Fruit fly (Drosophila melanogaster) whole organism, embryonic: Measurements from ENCODE around the gene CG31816.

Experiments used
- Asciz ChIP-seq: fragments of 200-800 bp; sonication (Bioruptor generic); optimal IDR thresholded peaks from 2 replicates; lab custom pipeline; 2017; ENCODE audit warnings: missing biosample characterization, mild to moderate bottlenecking, missing genetic modification characterization, missing genetic modification reagents
- Bteb2 ChIP-seq: fragments of 200-800 bp; sonication (Bioruptor generic); optimal IDR thresholded peaks from 2 replicates; lab custom pipeline; 2016; ENCODE audit warnings: missing biosample characterization, missing genetic modification characterization
- CG10543 ChIP-seq: fragments of 200-800 bp; sonication (Bioruptor generic); optimal IDR thresholded peaks from 3 replicates; lab custom pipeline; 2017; ENCODE audit warnings: missing biosample characterization, mild to moderate bottlenecking, missing genetic modification characterization, moderate library complexity
- CG12071 ChIP-seq: fragments of 200-800 bp; sonication (Bioruptor generic); optimal IDR thresholded peaks from 3 replicates; lab custom pipeline; 2018; ENCODE audit warnings: missing biosample characterization, mild to moderate bottlenecking, missing genetic modification characterization
- CG12236 ChIP-seq: fragments of 200-800 bp; sonication (Bioruptor generic); optimal IDR thresholded peaks from 2 replicates; lab custom pipeline; 2016; ENCODE audit warnings: missing biosample characterization, missing genetic modification characterization
- CG13894 ChIP-seq: fragments of 200-800 bp; sonication (Bioruptor generic); optimal IDR thresholded peaks from 3 replicates; lab custom pipeline; 2018; ENCODE audit warnings: missing biosample characterization, mild to moderate bottlenecking, missing genetic modification characterization, moderate library complexity
- CG14014 ChIP-seq: fragments of 200-800 bp; sonication (Bioruptor generic); IDR thresholded peaks from 2 replicates; pipeline ENCODE4 v1.3.6; 2022; ENCODE audit warnings: missing biosample characterization, missing genetic modification characterization
- CG16779 ChIP-seq: fragments of 200-800 bp; sonication (Bioruptor generic); IDR thresholded peaks from 2 replicates; pipeline ENCODE4 v1.3.6; 2022; ENCODE audit warnings: missing biosample characterization, missing genetic modification characterization
- CG16863 ChIP-seq: fragments of 200-800 bp; sonication (Bioruptor generic); optimal IDR thresholded peaks from 3 replicates; lab custom pipeline; 2016; ENCODE audit warnings: missing biosample characterization, missing genetic modification characterization
- CG17385 ChIP-seq: fragments of 200-800 bp; sonication (Bioruptor generic); optimal IDR thresholded peaks from 3 replicates; lab custom pipeline; 2018; ENCODE audit warnings: missing biosample characterization, mild to moderate bottlenecking, missing genetic modification characterization
- CG2712 ChIP-seq: fragments of 200-800 bp; optimal IDR thresholded peaks from 3 replicates; lab custom pipeline; 2019; ENCODE audit warnings: missing biosample characterization, mild to moderate bottlenecking, missing genetic modification characterization, moderate library complexity
- CG2889 ChIP-seq: fragments of 200-800 bp; sonication (Bioruptor generic); IDR thresholded peaks from 3 replicates; pipeline ENCODE4 v1.3.6; 2022; ENCODE audit warnings: missing biosample characterization, missing genetic modification characterization
- CG32532 ChIP-seq: fragments of 200-800 bp; sonication (Bioruptor generic); IDR thresholded peaks from 2 replicates; pipeline ENCODE4 v1.3.6; 2022; ENCODE audit warnings: missing biosample characterization, missing genetic modification characterization
- CG34376 ChIP-seq: fragments of 200-800 bp; sonication (Bioruptor generic); optimal IDR thresholded peaks from 2 replicates; lab custom pipeline; 2018; ENCODE audit warnings: missing biosample characterization, mild to moderate bottlenecking, missing genetic modification characterization
- CG4424 ChIP-seq: fragments of 200-800 bp; sonication (Bioruptor generic); optimal IDR thresholded peaks from 3 replicates; lab custom pipeline; 2016; ENCODE audit warnings: missing biosample characterization, missing genetic modification characterization
- CG5245 ChIP-seq: fragments of 200-800 bp; sonication (Bioruptor generic); optimal IDR thresholded peaks from 3 replicates; lab custom pipeline; 2016; ENCODE audit warnings: missing biosample characterization, missing genetic modification characterization
- CG6254 ChIP-seq: fragments of 200-800 bp; sonication (Bioruptor generic); optimal IDR thresholded peaks from 3 replicates; lab custom pipeline; 2017; ENCODE audit warnings: mild to moderate bottlenecking, missing biosample characterization, missing genetic modification reagents, missing genetic modification characterization
- CG7839 ChIP-seq: fragments of 200-800 bp; sonication (Bioruptor generic); optimal IDR thresholded peaks from 3 replicates; lab custom pipeline; 2018; ENCODE audit warnings: missing biosample characterization, mild to moderate bottlenecking, missing genetic modification characterization, moderate library complexity
- CG7987 ChIP-seq: fragments of 200-800 bp; sonication (Bioruptor generic); optimal IDR thresholded peaks from 2 replicates; lab custom pipeline; 2018; ENCODE audit warnings: missing biosample characterization, mild to moderate bottlenecking, missing genetic modification characterization, moderate library complexity
- CG8290 ChIP-seq, 3 experiments: fragments of 200-800 bp; sonication (Bioruptor generic); optimal IDR thresholded peaks; 2 replicates each; lab custom pipeline; 2016 to 2019; ENCODE audit warnings: missing biosample characterization in 3 of 3, missing genetic modification characterization in 3 of 3, mild to moderate bottlenecking in 2 of 3, moderate library complexity in 1 of 3
- CG8359 ChIP-seq: fragments of 200-800 bp; sonication (Bioruptor generic); optimal IDR thresholded peaks from 2 replicates; lab custom pipeline; 2017; ENCODE audit warnings: missing biosample characterization, mild to moderate bottlenecking, missing genetic modification characterization, borderline replicate concordance
- CG8388 ChIP-seq: fragments of 200-800 bp; sonication (Bioruptor generic); optimal IDR thresholded peaks from 2 replicates; lab custom pipeline; 2019; ENCODE audit warnings: missing biosample characterization, mild to moderate bottlenecking, missing genetic modification characterization, moderate library complexity
- CG8478 ChIP-seq: fragments of >200 bp; optimal IDR thresholded peaks from 2 replicates; lab custom pipeline; 2018
- CG9609 ChIP-seq: fragments of 200-800 bp; sonication (Bioruptor generic); optimal IDR thresholded peaks from 3 replicates; lab custom pipeline; 2016; ENCODE audit warnings: missing biosample characterization, missing genetic modification characterization
- CHES-1-like ChIP-seq: fragments of 200-800 bp; sonication (Bioruptor generic); optimal IDR thresholded peaks from 2 replicates; lab custom pipeline; 2016; ENCODE audit warnings: missing biosample characterization, missing genetic modification characterization
- Chrac-16 ChIP-seq: fragments of 200-800 bp; sonication (Bioruptor generic); optimal IDR thresholded peaks from 3 replicates; lab custom pipeline; 2016; ENCODE audit warnings: missing biosample characterization, missing genetic modification characterization
- CkIIα-i1 ChIP-seq: fragments of 200-800 bp; sonication (Bioruptor generic); IDR thresholded peaks from 2 replicates; pipeline ENCODE4 v1.3.6; 2022; ENCODE audit warnings: missing biosample characterization, missing genetic modification characterization
- GATAe ChIP-seq: fragments of 200-800 bp; sonication (Bioruptor generic); conservative IDR thresholded peaks from 2 replicates; pipeline ENCODE4 v1.3.6; 2022; ENCODE audit warnings: missing biosample characterization, missing genetic modification characterization
- Gug ChIP-seq: fragments of 200-800 bp; sonication (Bioruptor generic); IDR thresholded peaks from 4 replicates; pipeline ENCODE4 v1.3.6; 2022; ENCODE audit warnings: missing biosample characterization, missing genetic modification characterization
- H15 ChIP-seq: fragments of 200-800 bp; sonication (Bioruptor generic); IDR thresholded peaks from 3 replicates; pipeline ENCODE4 v1.3.6; 2022; ENCODE audit warnings: missing biosample characterization, missing genetic modification characterization
- Hr3 ChIP-seq: fragments of 200-800 bp; sonication (Bioruptor generic); optimal IDR thresholded peaks from 3 replicates; lab custom pipeline; 2016; ENCODE audit warnings: missing biosample characterization, missing genetic modification characterization
- Jarid2 ChIP-seq: fragments of 200-800 bp; sonication (Bioruptor generic); optimal IDR thresholded peaks from 3 replicates; lab custom pipeline; 2017; ENCODE audit warnings: mild to moderate bottlenecking, missing biosample characterization, missing genetic modification reagents, missing genetic modification characterization
- Med ChIP-seq: fragments of 200-800 bp; sonication (Bioruptor generic); peaks from one replicate; lab custom pipeline; 2016; ENCODE audit warnings: missing biosample characterization, missing genetic modification characterization, mild to moderate bottlenecking, inconsistent platforms, moderate library complexity
- Nf-YB ChIP-seq: fragments of 200-800 bp; sonication (Bioruptor generic); optimal IDR thresholded peaks from 3 replicates; lab custom pipeline; 2019; ENCODE audit warnings: missing biosample characterization, mild to moderate bottlenecking, missing genetic modification characterization, moderate library complexity
- Sin3A ChIP-seq: fragments of >200 bp; optimal IDR thresholded peaks from 2 replicates; lab custom pipeline; 2018
- Sox102F ChIP-seq: fragments of 200-800 bp; sonication (Bioruptor generic); optimal IDR thresholded peaks from 2 replicates; lab custom pipeline; 2018; ENCODE audit warnings: missing biosample characterization, mild to moderate bottlenecking, missing genetic modification characterization, moderate library complexity
- Trl ChIP-seq, 3 experiments: fragments of >200 bp in 2 of 3; fragments of 200-800 bp in 1 of 3; sonication (Bioruptor generic) in 1 of 3; optimal IDR thresholded peaks; 2 replicates in 1 of 3; 3 replicates in 2 of 3; lab custom pipeline; 2016 to 2017; ENCODE audit warnings: missing biosample characterization in 1 of 3, missing genetic modification characterization in 1 of 3
- cad ChIP-seq: fragments of >200 bp; optimal IDR thresholded peaks from 2 replicates; lab custom pipeline; 2017; ENCODE audit warnings: missing biosample characterization, missing genetic modification characterization
- cg ChIP-seq: fragments of 200-800 bp; sonication (Bioruptor generic); optimal IDR thresholded peaks from 3 replicates; lab custom pipeline; 2019; ENCODE audit warnings: missing biosample characterization, mild to moderate bottlenecking, missing genetic modification characterization, moderate library complexity
- dm ChIP-seq: fragments of 200-800 bp; sonication (Bioruptor generic); optimal IDR thresholded peaks from 3 replicates; lab custom pipeline; 2016; ENCODE audit warnings: missing biosample characterization, missing genetic modification characterization
- dpn ChIP-seq, 2 experiments: fragments of 200-800 bp; sonication (Bioruptor generic); optimal IDR thresholded peaks; 3 replicates each; lab custom pipeline; 2016; ENCODE audit warnings: missing biosample characterization in 2 of 2, missing genetic modification characterization in 2 of 2
- ems ChIP-seq: fragments of 200-800 bp; sonication (Bioruptor generic); optimal IDR thresholded peaks from 3 replicates; lab custom pipeline; 2016; ENCODE audit warnings: missing biosample characterization, missing genetic modification characterization
- exex ChIP-seq: fragments of 200-800 bp; sonication (Bioruptor generic); optimal IDR thresholded peaks from 4 replicates; lab custom pipeline; 2018; ENCODE audit warnings: missing biosample characterization, mild to moderate bottlenecking, missing genetic modification characterization, moderate library complexity
- p53 ChIP-seq: fragments of 200-800 bp; sonication (Bioruptor generic); optimal IDR thresholded peaks from 2 replicates; lab custom pipeline; 2016; ENCODE audit warnings: missing biosample characterization, missing genetic modification characterization
- pum ChIP-seq: fragments of 200-800 bp; sonication (Bioruptor generic); optimal IDR thresholded peaks from 2 replicates; lab custom pipeline; 2016; ENCODE audit warnings: missing biosample characterization, missing genetic modification characterization
- sc ChIP-seq, 3 experiments: fragments of >200 bp in 2 of 3; fragments of 200-800 bp in 1 of 3; sonication (Bioruptor generic) in 1 of 3; optimal IDR thresholded peaks; 2 replicates in 2 of 3; 3 replicates in 1 of 3; lab custom pipeline; 2017; ENCODE audit warnings: mild to moderate bottlenecking in 1 of 3, missing biosample characterization in 1 of 3, missing genetic modification characterization in 1 of 3, missing genetic modification reagents in 1 of 3
- sna ChIP-seq: fragments of 200-800 bp; sonication (Bioruptor generic); IDR thresholded peaks from 2 replicates; pipeline ENCODE4 v1.3.6; 2022; ENCODE audit warnings: missing biosample characterization, missing genetic modification characterization; ENCODE audit not compliant: partially characterized antibody
- trem ChIP-seq: fragments of 200-800 bp; optimal IDR thresholded peaks from 3 replicates; lab custom pipeline; 2019; ENCODE audit warnings: missing biosample characterization, mild to moderate bottlenecking, missing genetic modification characterization, moderate library complexity

Gene CG31816

DNA sequence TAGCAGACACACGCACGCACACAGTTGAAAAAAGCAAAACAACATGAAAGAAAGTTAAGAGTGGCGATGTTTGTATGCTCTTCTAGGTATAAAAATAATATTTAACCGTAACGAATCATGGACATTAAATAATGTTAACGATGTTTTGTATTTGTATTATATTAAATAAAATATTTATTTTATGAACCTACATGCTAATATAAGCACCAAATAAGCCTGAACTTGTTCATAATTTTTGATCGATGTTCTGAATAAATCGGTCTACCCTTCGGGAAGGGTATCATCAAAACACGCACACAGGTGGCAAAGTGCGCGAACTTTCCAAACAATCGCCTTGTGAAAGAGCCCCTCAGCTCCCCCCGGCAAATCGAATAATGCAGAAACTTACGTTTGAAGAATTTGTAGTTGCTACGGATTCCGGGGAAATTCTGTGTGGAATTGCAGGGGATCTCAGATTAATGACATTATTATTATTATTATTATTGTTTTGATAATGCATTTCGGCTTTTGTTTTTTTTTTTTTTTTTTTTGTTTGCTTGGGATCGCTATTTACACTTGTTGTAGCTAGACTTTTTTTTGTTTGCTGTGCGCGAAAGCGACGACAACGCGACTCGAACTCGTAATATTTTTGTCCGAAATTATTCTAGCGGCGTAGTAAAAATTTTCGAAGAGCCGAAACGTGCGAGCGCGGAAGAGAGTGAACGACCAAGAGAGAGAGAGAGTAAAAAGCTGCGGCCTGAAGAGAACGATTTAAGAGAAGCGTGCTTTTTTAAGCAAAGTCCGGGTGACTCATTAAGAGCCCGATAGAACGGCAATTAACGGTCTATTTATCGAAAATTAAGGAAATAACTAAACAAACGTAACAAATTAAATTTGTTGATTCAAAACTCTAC lies 22.5 kb upstream of the CG31816 start (continued):
- no peak for TF ChIP-seq p53 (GFP tag; lab: Kevin White, UChicago)
- peak; percentile 50 for TF ChIP-seq CG32532
- TF ChIP-seq dpn (GFP tag; optimal IDR thresholded peaks at IDR 0.05; lab: Kevin White, UChicago) = peak in 1 of 2 experiments; percentile 13
- no peak for TF ChIP-seq dm (GFP tag; lab: Kevin White, UChicago)
- no peak for TF ChIP-seq CG5245 (GFP tag; lab: Kevin White, UChicago)
- no peak for TF ChIP-seq cad (GFP tag; lab: Kevin White, UChicago)
- no peak for TF ChIP-seq sc (optimal IDR thresholded peaks at IDR 0.05; lab: Kevin White, UChicago)
- no peak for TF ChIP-seq sc (GFP tag; optimal IDR thresholded peaks at IDR 0.05; lab: Kevin White, UChicago)
- no peak for TF ChIP-seq CG34376
- TF ChIP-seq CG13894 (tag; lab: Kevin White, UChicago) = no peak
- no peak for TF ChIP-seq CG16779 (GFP tag; lab: Robert Waterston, UW)
- no peak for TF ChIP-seq ems (GFP tag; lab: Kevin White, UChicago)
- TF ChIP-seq Gug (GFP tag; lab: Robert Waterston, UW) = no peak
- no peak for TF ChIP-seq CG14014
- peak; percentile 59 for TF ChIP-seq CG2712 (tag; lab: Kevin White, UChicago)
- TF ChIP-seq CG7839 = peak; percentile 49
- TF ChIP-seq CG8290 (GFP tag; optimal IDR thresholded peaks at IDR 0.05; lab: Kevin White, UChicago) = peak; percentile 16
- no peak for TF ChIP-seq CG8290 (tag; optimal IDR thresholded peaks at IDR 0.05; lab: Kevin White, UChicago)
- TF ChIP-seq CG12071 = no peak
- TF ChIP-seq trem (tag; lab: Kevin White, UChicago) = peak; percentile 8
- no peak for TF ChIP-seq Nf-YB (GFP tag; lab: Kevin White, UChicago)
- TF ChIP-seq H15 (GFP tag; lab: Robert Waterston, UW) = 0 out of 3 replicates have a peak, but pooled peaks have one; percentile 31
- no peak for TF ChIP-seq CHES-1-like
- no peak for TF ChIP-seq exex (tag; lab: Kevin White, UChicago)
- no peak for TF ChIP-seq CG2889 (GFP tag; lab: Robert Waterston, UW)
- peak; percentile 21 for TF ChIP-seq cg (GFP tag; lab: Kevin White, UChicago)
- TF ChIP-seq CG17385 (GFP tag; lab: Kevin White, UChicago) = no peak
- TF ChIP-seq Sox102F (GFP tag; lab: Kevin White, UChicago) = peak; percentile 64
- TF ChIP-seq Med (GFP tag; lab: Kevin White, UChicago) = peak; percentile 70
- peak; percentile 5 for TF ChIP-seq CG4424 (GFP tag; lab: Kevin White, UChicago)
- peak; percentile 93 to 96 for TF ChIP-seq Trl (optimal IDR thresholded peaks at IDR 0.05; lab: Kevin White, UChicago)
- TF ChIP-seq Trl (GFP tag; optimal IDR thresholded peaks at IDR 0.05; lab: Kevin White, UChicago) = no peak
- no peak for TF ChIP-seq Hr3 (GFP tag; lab: Kevin White, UChicago)
- TF ChIP-seq Chrac-16 (GFP tag; lab: Kevin White, UChicago) = peak; percentile 11
- TF ChIP-seq pum (GFP tag; lab: Kevin White, UChicago) = no peak
- TF ChIP-seq CG8388 = no peak
- TF ChIP-seq CG12236 = peak; percentile 47
- TF ChIP-seq GATAe (GFP tag; lab: Robert Waterston, UW) = no peak
- TF ChIP-seq CG8478 (lab: Kevin White, UChicago) = no peak
- TF ChIP-seq Sin3A (lab: Kevin White, UChicago) = no peak
- TF ChIP-seq CG7987 = no peak
- TF ChIP-seq CG9609 (GFP tag; lab: Kevin White, UChicago) = no peak
- no peak for TF ChIP-seq Bteb2 (GFP tag; lab: Kevin White, UChicago)
- no peak for TF ChIP-seq CG8359 (GFP tag; lab: Kevin White, UChicago)
- TF ChIP-seq CG10543 (GFP tag; lab: Kevin White, UChicago) = peak; percentile 31
- TF ChIP-seq CG16863 = peak; percentile 15
- TF ChIP-seq CkIIα-i1 (GFP tag; lab: Robert Waterston, UW) = no peak
- TF ChIP-seq Asciz (GFP tag; lab: Kevin White, UChicago) = no peak
- TF ChIP-seq Jarid2 (GFP tag; lab: Kevin White, UChicago) = peak; percentile 31
- TF ChIP-seq CG6254 (GFP tag; lab: Kevin White, UChicago) = peak; percentile 25
- no peak for TF ChIP-seq sna (GFP tag; lab: Robert Waterston, UW)
